Worm (Caenorhabditis elegans) whole organism, L3 larva: ENCODE data around the gene ZK180.5.

ENCODE experiments used
- ama-1 ChIP-seq: fragments of 150-350 bp; optimal IDR thresholded peaks from 2 replicates; lab custom pipeline; 2018
- ceh-16 ChIP-seq: sonication (generic microtip); optimal IDR thresholded peaks from 2 replicates; lab custom pipeline; 2017; ENCODE audit warnings: missing biosample characterization, missing genetic modification characterization
- ceh-82 ChIP-seq: fragments of 150-350 bp; optimal IDR thresholded peaks from 2 replicates; lab custom pipeline; 2014; ENCODE audit warnings: missing biosample characterization, missing genetic modification characterization
- egl-5 ChIP-seq: fragments of 150-350 bp; optimal IDR thresholded peaks from 2 replicates; lab custom pipeline; 2017; ENCODE audit warnings: missing biosample characterization, missing genetic modification reagents, missing genetic modification characterization, inconsistent platforms
- elt-1 ChIP-seq: fragments of 150-350 bp; optimal IDR thresholded peaks from 2 replicates; lab custom pipeline; 2014; ENCODE audit warnings: missing biosample characterization, missing genetic modification characterization
- lin-39 ChIP-seq: fragments of 150-350 bp; optimal IDR thresholded peaks from 2 replicates; lab custom pipeline; 2018; ENCODE audit warnings: missing biosample characterization, missing genetic modification reagents, missing genetic modification characterization
- snpc-4 ChIP-seq: fragments of 150-350 bp; optimal IDR thresholded peaks from 2 replicates; lab custom pipeline; 2014; ENCODE audit warnings: missing biosample characterization, missing genetic modification characterization
- tbx-2 ChIP-seq: sonication (generic microtip); optimal IDR thresholded peaks from 2 replicates; lab custom pipeline; 2016; ENCODE audit warnings: mild to moderate bottlenecking, missing genetic modification characterization, missing compliant biosample characterization
- unc-62 ChIP-seq: fragments of 150-350 bp; sonication (generic microtip); optimal IDR thresholded peaks from 4 replicates; lab custom pipeline; 2014; ENCODE audit warnings: missing biosample characterization, missing genetic modification reagents, missing genetic modification characterization
- ztf-11 ChIP-seq: fragments of 150-350 bp; optimal IDR thresholded peaks from 2 replicates; lab custom pipeline; 2014; ENCODE audit warnings: missing biosample characterization, missing genetic modification characterization
- ztf-4 ChIP-seq: fragments of 150-350 bp; optimal IDR thresholded peaks from 2 replicates; lab custom pipeline; 2014; ENCODE audit warnings: missing biosample characterization, missing genetic modification characterization

DNA sequence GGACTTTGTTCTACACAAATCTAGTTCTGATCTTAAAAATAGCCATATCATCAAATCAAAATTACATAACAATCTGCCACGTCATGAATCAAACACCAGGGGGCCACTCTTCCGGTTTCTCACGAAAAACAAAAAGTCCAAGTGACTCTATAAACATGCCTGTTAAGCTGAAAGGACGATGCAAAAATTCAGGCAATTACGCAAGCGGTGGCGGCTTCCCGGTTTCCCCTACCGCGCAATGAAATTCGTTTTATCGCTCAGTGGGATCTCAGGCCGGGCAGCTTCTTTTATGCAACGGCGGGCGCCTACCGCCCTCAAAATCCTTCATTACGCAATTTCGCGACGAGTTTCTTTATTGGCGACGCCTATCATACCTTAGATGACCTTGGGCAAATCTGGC, 2.7 kb upstream of the ZK180.5 start:
- TF ChIP-seq ceh-82 (tag; lab: Kevin White, UChicago) (no peak), tbx-2 (no peak), ama-1 (peak; percentile 32), egl-5 (no peak), snpc-4 (no peak), ztf-4 (no peak), elt-1 (tag; lab: Kevin White, UChicago) (no peak), lin-39 (tag; lab: Kevin White, UChicago) (no peak), ceh-16 (no peak), ztf-11 (no peak), unc-62 (GFP tag; lab: Kevin White, UChicago) (no peak)
